Fruit fly (Drosophila melanogaster): ENCODE results near the gene emb.

Gene emb

dm6 chr2L:8432130-8432529 is 28.8 kb downstream of the emb start:
- no peak for TF ChIP-seq noc (tag; optimal IDR thresholded peaks at IDR 0.05)

dm6 chr2L:8433512-8433911 is 30.1 kb downstream of the emb start, which contains the start of gene grk:
Gene grk (minus strand): TSS chr2L:8433598.
- no peak for TF ChIP-seq noc (tag; optimal IDR thresholded peaks at IDR 0.05)

- TF ChIP-seq noc (tag; optimal IDR thresholded peaks at IDR 0.05): no peak
Observed at dm6 chr2L:8437176-8437575, 33.8 kb downstream of the emb start, which contains the start of the genes D12 and Chrac-14. Gene D12 (minus strand): TSS chr2L:8437365. Gene Chrac-14 (plus strand): TSS chr2L:8437405.

dm6 chr2L:8438052-8438451 is 34.7 kb downstream of the emb start, which contains the start of gene mus201:
Gene mus201 (plus strand): TSS chr2L:8438169.
- no peak for TF ChIP-seq noc (tag; optimal IDR thresholded peaks at IDR 0.05)

- TF ChIP-seq noc (tag; optimal IDR thresholded peaks at IDR 0.05): no peak
Observed at dm6 chr2L:8442147-8442546, 38.8 kb downstream of the emb start, which contains the start of gene CG31897. Gene CG31897 (plus strand): TSS chr2L:8442447.

- TF ChIP-seq noc (tag; optimal IDR thresholded peaks at IDR 0.05): no peak
Observed at dm6 chr2L:8449358-8449757, 46.0 kb downstream of the emb start, which contains the start of gene Aasdh. Gene Aasdh (minus strand): TSS chr2L:8449576.

dm6 chr2L:8451497-8451896 is 48.1 kb downstream of the emb start:
- no peak for TF ChIP-seq noc (tag; optimal IDR thresholded peaks at IDR 0.05)

All from whole organism, larva.